Fruit fly (Drosophila melanogaster) S2 (cell line): ENCODE measurements around the gene P5CDh2.

Experiments used
- CG8478 ChIP-seq: fragments of >200 bp; optimal IDR thresholded peaks from 2 replicates; lab custom pipeline; 2018
- CTCF ChIP-seq, 2 experiments: fragments of >200 bp; optimal IDR thresholded peaks; 2 replicates each; lab custom pipeline; 2018

Gene P5CDh2

DNA sequence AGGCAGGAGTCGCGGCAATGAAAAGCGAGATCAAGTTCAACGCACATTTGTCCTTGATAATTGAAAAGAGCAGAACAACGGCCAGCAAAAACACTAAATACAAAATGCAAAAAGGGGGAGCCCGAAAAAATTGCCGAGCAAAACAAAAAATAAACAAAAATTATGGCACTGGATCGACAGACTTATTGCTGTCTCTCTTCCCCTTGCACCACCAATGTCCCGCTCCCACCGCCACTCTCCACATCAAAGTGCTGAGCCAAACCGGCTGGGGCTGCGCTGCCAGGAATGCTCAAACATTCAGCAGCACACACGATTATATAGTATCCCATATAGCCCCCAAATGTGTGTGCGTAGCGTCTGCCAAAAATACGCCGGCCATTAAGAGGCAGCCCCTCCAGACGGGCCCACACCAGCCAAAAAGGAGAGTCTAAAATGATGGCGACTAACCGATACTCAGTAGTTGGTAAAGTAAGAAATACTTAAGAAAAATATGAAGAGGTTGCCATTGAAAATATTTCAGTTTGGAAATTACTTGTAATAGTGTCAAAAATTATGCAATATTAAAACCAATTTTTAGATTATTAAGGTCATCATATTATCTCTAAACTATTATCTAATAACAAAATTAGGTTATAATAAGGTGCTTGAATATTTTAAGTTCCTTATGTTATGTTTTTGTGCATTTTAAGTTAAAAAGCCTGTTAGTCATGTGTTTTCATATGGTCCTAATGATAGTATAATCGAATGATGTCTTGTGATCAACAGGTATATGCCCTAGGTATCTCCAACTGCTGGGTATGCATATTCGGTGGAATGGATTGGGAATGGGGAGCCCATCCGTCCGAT lies 43.9 kb downstream of the P5CDh2 start:
- TF ChIP-seq CTCF (optimal IDR thresholded peaks at IDR 0.05; lab: Kevin White, UChicago) (no peak), CG8478 (lab: Kevin White, UChicago) (no peak)

DNA sequence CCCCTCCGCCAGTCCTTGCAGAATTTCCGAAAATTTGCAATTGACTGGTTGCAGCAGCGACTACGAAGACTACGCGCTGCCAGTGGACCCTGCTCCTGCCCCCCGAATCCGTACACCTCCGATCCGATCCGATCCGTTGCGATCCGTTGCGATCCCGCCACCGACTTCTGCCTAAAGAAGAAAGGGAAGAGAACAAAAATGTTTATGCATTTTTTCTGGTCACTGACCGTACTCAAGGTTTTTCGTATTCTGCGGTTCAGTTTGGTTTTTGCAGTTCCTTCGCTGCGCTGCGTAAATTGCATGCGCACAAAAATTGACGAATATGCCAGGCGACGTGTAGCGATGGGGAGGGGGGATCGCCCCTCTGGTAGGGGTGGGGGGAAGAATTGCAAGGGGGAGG lies 44.5 kb downstream of the P5CDh2 start:
- no peak for TF ChIP-seq CTCF (optimal IDR thresholded peaks at IDR 0.05; lab: Kevin White, UChicago)
- TF ChIP-seq CG8478 (lab: Kevin White, UChicago) = no peak

DNA sequence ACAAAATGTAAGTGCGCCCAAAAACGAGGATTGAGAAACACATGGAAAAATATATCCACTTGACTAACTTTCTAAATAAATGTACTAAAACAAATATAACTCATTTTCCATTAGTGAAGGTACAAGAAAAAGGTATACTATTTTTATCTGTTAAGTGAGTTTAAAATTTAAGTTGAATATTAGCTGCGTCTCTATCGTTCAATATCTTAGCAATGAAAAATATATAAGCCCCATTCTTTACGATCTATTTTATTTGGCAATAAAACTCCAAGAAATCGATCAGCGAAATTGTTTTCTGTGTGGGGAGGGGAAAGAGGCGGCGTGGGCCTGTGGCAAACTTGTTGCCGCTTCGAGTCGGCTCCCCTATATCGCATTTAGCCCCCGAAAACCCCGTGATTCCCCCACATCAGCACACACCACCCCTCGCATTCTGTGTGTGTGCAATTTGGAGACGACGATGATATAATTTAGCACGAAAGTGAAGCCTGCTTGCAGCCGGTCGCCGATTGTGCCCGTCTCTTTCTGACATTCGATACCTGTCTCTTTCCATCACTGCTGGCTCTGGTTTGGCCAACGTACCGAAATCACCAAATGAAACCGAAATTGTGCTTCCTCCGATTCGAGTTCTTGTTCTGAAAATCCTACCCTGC lies 45.1 kb downstream of the P5CDh2 start:
- TF ChIP-seq CTCF (optimal IDR thresholded peaks at IDR 0.05; lab: Kevin White, UChicago) = no peak
- TF ChIP-seq CG8478 (lab: Kevin White, UChicago) = no peak

DNA sequence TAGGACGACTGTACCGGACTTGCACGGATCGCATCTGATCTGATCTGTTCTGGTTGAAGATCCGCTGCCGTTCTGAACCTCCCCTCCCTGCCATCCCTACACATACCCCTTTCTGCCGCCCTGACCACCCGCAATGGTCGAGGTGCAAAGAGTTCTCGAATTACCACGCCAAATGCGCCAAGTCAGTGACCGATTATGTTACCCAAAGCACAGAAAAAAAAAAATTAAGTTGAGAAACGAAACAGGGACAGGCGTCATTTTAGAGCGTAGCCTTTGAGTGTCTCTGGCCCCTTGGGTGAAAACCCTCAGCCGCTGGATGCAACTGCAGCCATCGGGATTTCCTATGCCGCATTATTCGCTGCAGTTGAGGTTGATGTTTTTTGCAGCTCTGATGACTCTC lies 46.0 kb downstream of the P5CDh2 start:
- TF ChIP-seq CG8478 (lab: Kevin White, UChicago) = no peak
- TF ChIP-seq CTCF (optimal IDR thresholded peaks at IDR 0.05; lab: Kevin White, UChicago) = no peak

DNA sequence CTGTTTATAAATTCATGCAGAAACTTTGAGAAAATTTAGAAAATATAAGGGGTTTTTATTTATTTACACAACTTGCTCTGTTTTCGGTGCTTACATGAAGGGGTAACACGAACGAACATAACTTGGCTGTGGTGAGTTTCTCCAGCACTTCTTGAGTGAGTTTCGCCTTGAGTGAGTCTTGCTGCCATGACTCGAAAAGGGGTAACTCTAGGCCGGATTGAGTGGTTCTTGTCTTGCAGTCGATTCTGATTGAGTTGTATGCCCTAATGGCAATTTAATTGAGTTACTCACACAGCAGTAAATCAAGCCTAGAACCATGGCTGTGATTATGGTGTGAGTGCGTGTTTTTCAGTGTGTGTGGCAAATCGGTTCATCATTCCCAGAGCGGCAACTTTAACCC lies 50.5 kb downstream of the P5CDh2 start:
- no peak for TF ChIP-seq CG8478 (lab: Kevin White, UChicago)
